Fruit fly (Drosophila melanogaster) whole organism, embryonic: ENCODE data around the gene CG18788.

Source experiments
- CG12155 ChIP-seq: fragments of 200-800 bp; sonication (Bioruptor generic); optimal IDR thresholded peaks from 3 replicates; lab custom pipeline; 2016; ENCODE audit warnings: missing biosample characterization, missing genetic modification characterization
- CG12659 ChIP-seq: fragments of 200-800 bp; sonication (Bioruptor generic); optimal IDR thresholded peaks from 3 replicates; lab custom pipeline; 2017; ENCODE audit warnings: mild to moderate bottlenecking, missing biosample characterization, missing genetic modification reagents, missing genetic modification characterization
- CG13287 ChIP-seq: fragments of 200-800 bp; sonication (Bioruptor generic); IDR thresholded peaks from 2 replicates; pipeline ENCODE4 v1.3.6; 2022; ENCODE audit warnings: missing biosample characterization, missing genetic modification characterization; ENCODE audit not compliant: partially characterized antibody
- CG13424 ChIP-seq: fragments of 200-800 bp; sonication (Bioruptor generic); optimal IDR thresholded peaks from 2 replicates; lab custom pipeline; 2019; ENCODE audit warnings: missing biosample characterization, mild to moderate bottlenecking, missing genetic modification characterization, moderate library complexity
- CG15011 ChIP-seq: fragments of 200-800 bp; sonication (Bioruptor generic); optimal IDR thresholded peaks from 3 replicates; lab custom pipeline; 2018; ENCODE audit warnings: missing biosample characterization, mild to moderate bottlenecking, missing genetic modification characterization
- CG15479 ChIP-seq: fragments of 200-800 bp; sonication (Bioruptor generic); optimal IDR thresholded peaks from 3 replicates; lab custom pipeline; 2019; ENCODE audit warnings: missing biosample characterization, mild to moderate bottlenecking, missing genetic modification characterization, moderate library complexity
- CG15514 ChIP-seq: fragments of 200-800 bp; sonication (Bioruptor generic); optimal IDR thresholded peaks from 3 replicates; lab custom pipeline; 2017; ENCODE audit warnings: missing biosample characterization, missing genetic modification characterization, mild to moderate bottlenecking, moderate library complexity, missing genetic modification reagents
- CG15601 ChIP-seq: fragments of 200-800 bp; sonication (Bioruptor generic); optimal IDR thresholded peaks from 3 replicates; lab custom pipeline; 2019; ENCODE audit warnings: missing biosample characterization, mild to moderate bottlenecking, missing genetic modification characterization, moderate library complexity
- CG1647 ChIP-seq: fragments of 200-800 bp; sonication (Bioruptor generic); optimal IDR thresholded peaks from 3 replicates; lab custom pipeline; 2016; ENCODE audit warnings: missing biosample characterization, missing genetic modification characterization
- CG16779 ChIP-seq: fragments of 200-800 bp; sonication (Bioruptor generic); IDR thresholded peaks from 2 replicates; pipeline ENCODE4 v1.3.6; 2022; ENCODE audit warnings: missing biosample characterization, missing genetic modification characterization
- CG18262 ChIP-seq: fragments of 200-800 bp; optimal IDR thresholded peaks from 3 replicates; lab custom pipeline; 2019; ENCODE audit warnings: missing biosample characterization, mild to moderate bottlenecking, missing genetic modification characterization, moderate library complexity
- CG18599 ChIP-seq: fragments of 200-800 bp; sonication (Bioruptor generic); optimal IDR thresholded peaks from 3 replicates; lab custom pipeline; 2017; ENCODE audit warnings: missing biosample characterization, missing genetic modification characterization, mild to moderate bottlenecking, moderate library complexity, missing genetic modification reagents
- CG3281 ChIP-seq: fragments of 200-800 bp; sonication (Bioruptor generic); optimal IDR thresholded peaks from 3 replicates; lab custom pipeline; 2017; ENCODE audit warnings: missing biosample characterization, mild to moderate bottlenecking, missing genetic modification characterization
- CG33557 ChIP-seq: fragments of 200-800 bp; sonication (Bioruptor generic); optimal IDR thresholded peaks from 2 replicates; lab custom pipeline; 2019; ENCODE audit warnings: missing biosample characterization, mild to moderate bottlenecking, missing genetic modification characterization, moderate library complexity
- CG5180 ChIP-seq: fragments of 200-800 bp; sonication (Bioruptor generic); optimal IDR thresholded peaks from 3 replicates; lab custom pipeline; 2017; ENCODE audit warnings: missing biosample characterization, missing genetic modification characterization, mild to moderate bottlenecking, moderate library complexity, missing genetic modification reagents
- CG6791 ChIP-seq: fragments of 200-800 bp; sonication (Bioruptor generic); IDR thresholded peaks from 3 replicates; pipeline ENCODE4 v1.3.6; 2022; ENCODE audit warnings: missing biosample characterization, missing genetic modification characterization; ENCODE audit not compliant: partially characterized antibody
- CG6854 ChIP-seq: fragments of 200-800 bp; sonication (Bioruptor generic); optimal IDR thresholded peaks from 3 replicates; lab custom pipeline; 2017; ENCODE audit warnings: missing biosample characterization, mild to moderate bottlenecking, missing genetic modification characterization
- CG8281 ChIP-seq: fragments of 200-800 bp; sonication (Bioruptor generic); optimal IDR thresholded peaks from 2 replicates; lab custom pipeline; 2018; ENCODE audit warnings: missing biosample characterization, mild to moderate bottlenecking, missing genetic modification characterization, moderate library complexity
- CG8388 ChIP-seq: fragments of 200-800 bp; sonication (Bioruptor generic); optimal IDR thresholded peaks from 2 replicates; lab custom pipeline; 2019; ENCODE audit warnings: missing biosample characterization, mild to moderate bottlenecking, missing genetic modification characterization, moderate library complexity
- Camta ChIP-seq: fragments of 200-800 bp; sonication (Bioruptor generic); optimal IDR thresholded peaks from 2 replicates; lab custom pipeline; 2016; ENCODE audit warnings: missing biosample characterization, missing genetic modification characterization
- D ChIP-seq, 2 experiments: fragments of 200-800 bp in 1 of 2; fragments of >200 bp in 1 of 2; sonication (Bioruptor generic) in 1 of 2; optimal IDR thresholded peaks; 2 replicates in 1 of 2; 3 replicates in 1 of 2; lab custom pipeline; 2017; ENCODE audit warnings: mild to moderate bottlenecking in 1 of 2, missing biosample characterization in 1 of 2, missing genetic modification characterization in 1 of 2, missing genetic modification reagents in 1 of 2
- D19B ChIP-seq: fragments of 200-800 bp; sonication (Bioruptor generic); optimal IDR thresholded peaks from 2 replicates; lab custom pipeline; 2017; ENCODE audit warnings: missing biosample characterization, mild to moderate bottlenecking, missing genetic modification characterization
- Hand ChIP-seq: fragments of 200-800 bp; sonication (Bioruptor generic); optimal IDR thresholded peaks from 2 replicates; lab custom pipeline; 2017; ENCODE audit warnings: mild to moderate bottlenecking, missing biosample characterization, missing genetic modification reagents, missing genetic modification characterization
- Mrtf ChIP-seq: fragments of 200-800 bp; sonication (Bioruptor generic); IDR thresholded peaks from 3 replicates; pipeline ENCODE4 v1.3.6; 2022; ENCODE audit warnings: missing biosample characterization, missing genetic modification characterization
- Nf-YC ChIP-seq: fragments of 200-800 bp; optimal IDR thresholded peaks from 3 replicates; lab custom pipeline; 2019; ENCODE audit warnings: missing biosample characterization, mild to moderate bottlenecking, missing genetic modification characterization, moderate library complexity
- Sox102F ChIP-seq: fragments of 200-800 bp; sonication (Bioruptor generic); optimal IDR thresholded peaks from 2 replicates; lab custom pipeline; 2018; ENCODE audit warnings: missing biosample characterization, mild to moderate bottlenecking, missing genetic modification characterization, moderate library complexity
- Tbp ChIP-seq: fragments of >200 bp; optimal IDR thresholded peaks from 2 replicates; lab custom pipeline; 2018; ENCODE audit warnings: missing biosample characterization, missing genetic modification characterization
- ab ChIP-seq: fragments of 200-800 bp; sonication (Bioruptor generic); optimal IDR thresholded peaks from 2 replicates; lab custom pipeline; 2016; ENCODE audit warnings: missing biosample characterization, missing genetic modification characterization
- abd-A ChIP-seq: fragments of 200-800 bp; sonication (Bioruptor generic); optimal IDR thresholded peaks from 3 replicates; lab custom pipeline; 2019; ENCODE audit warnings: missing biosample characterization, mild to moderate bottlenecking, missing genetic modification characterization, moderate library complexity
- ase ChIP-seq: fragments of 200-800 bp; sonication (Bioruptor generic); IDR thresholded peaks from 3 replicates; pipeline ENCODE4 v1.3.6; 2022; ENCODE audit warnings: missing biosample characterization, missing genetic modification characterization
- ato ChIP-seq: fragments of 200-800 bp; sonication (Bioruptor generic); IDR thresholded peaks from 2 replicates; pipeline ENCODE4 v1.3.6; 2022; ENCODE audit warnings: missing biosample characterization, missing genetic modification characterization; ENCODE audit not compliant: partially characterized antibody
- bbx ChIP-seq: fragments of 200-800 bp; sonication (Bioruptor generic); IDR thresholded peaks from 2 replicates; pipeline ENCODE4 v1.3.6; 2022; ENCODE audit warnings: missing biosample characterization, missing genetic modification characterization; ENCODE audit not compliant: partially characterized antibody
- chm ChIP-seq: fragments of 200-800 bp; sonication (Bioruptor generic); IDR thresholded peaks from 2 replicates; pipeline ENCODE4 v1.3.6; 2022; ENCODE audit warnings: missing biosample characterization, missing genetic modification characterization
- croc ChIP-seq: fragments of 200-800 bp; sonication (Bioruptor generic); conservative IDR thresholded peaks from 3 replicates; pipeline ENCODE4 v1.3.6; 2022; ENCODE audit warnings: missing biosample characterization, missing genetic modification characterization
- crp ChIP-seq, 2 experiments: fragments of 200-800 bp; sonication (Bioruptor generic); optimal IDR thresholded peaks; 2 replicates in 1 of 2; 3 replicates in 1 of 2; lab custom pipeline; 2017; ENCODE audit warnings: missing biosample characterization in 2 of 2, missing genetic modification characterization in 2 of 2, mild to moderate bottlenecking in 1 of 2, moderate library complexity in 1 of 2
- da ChIP-seq: fragments of 200-800 bp; sonication (Bioruptor generic); optimal IDR thresholded peaks from 2 replicates; lab custom pipeline; 2016; ENCODE audit warnings: missing biosample characterization, missing genetic modification characterization
- dmrt11E ChIP-seq: fragments of 200-800 bp; sonication (Bioruptor generic); optimal IDR thresholded peaks from 3 replicates; lab custom pipeline; 2018; ENCODE audit warnings: missing biosample characterization, mild to moderate bottlenecking, missing genetic modification characterization, moderate library complexity
- gfzf ChIP-seq: fragments of 200-800 bp; sonication (Bioruptor generic); optimal IDR thresholded peaks from 2 replicates; lab custom pipeline; 2016; ENCODE audit warnings: missing biosample characterization, mild to moderate bottlenecking, missing genetic modification characterization, moderate library complexity
- grn ChIP-seq: fragments of 200-800 bp; sonication (Bioruptor generic); optimal IDR thresholded peaks from 3 replicates; lab custom pipeline; 2017; ENCODE audit warnings: missing biosample characterization, missing genetic modification characterization
- her ChIP-seq: fragments of 200-800 bp; sonication (Bioruptor generic); optimal IDR thresholded peaks from 2 replicates; lab custom pipeline; 2016; ENCODE audit warnings: missing biosample characterization, missing genetic modification characterization
- ind ChIP-seq: fragments of 200-800 bp; sonication (Bioruptor generic); optimal IDR thresholded peaks from 3 replicates; lab custom pipeline; 2016; ENCODE audit warnings: missing biosample characterization, missing genetic modification characterization
- luna ChIP-seq: fragments of 200-800 bp; sonication (Bioruptor generic); optimal IDR thresholded peaks from 2 replicates; lab custom pipeline; 2016; ENCODE audit warnings: missing biosample characterization, missing genetic modification characterization
- mld ChIP-seq: fragments of 200-800 bp; sonication (Bioruptor generic); IDR thresholded peaks from 3 replicates; pipeline ENCODE4 v1.3.6; 2022; ENCODE audit warnings: missing biosample characterization, missing genetic modification characterization; ENCODE audit not compliant: partially characterized antibody
- pita ChIP-seq: fragments of 200-800 bp; sonication (Bioruptor generic); optimal IDR thresholded peaks from 2 replicates; lab custom pipeline; 2017; ENCODE audit warnings: missing biosample characterization, mild to moderate bottlenecking, missing genetic modification characterization
- repo ChIP-seq: fragments of 200-800 bp; sonication (Bioruptor generic); optimal IDR thresholded peaks from 2 replicates; lab custom pipeline; 2016; ENCODE audit warnings: missing biosample characterization, missing genetic modification characterization
- schlank ChIP-seq: fragments of 200-800 bp; sonication (Bioruptor generic); optimal IDR thresholded peaks from 2 replicates; lab custom pipeline; 2018; ENCODE audit warnings: missing biosample characterization, mild to moderate bottlenecking, missing genetic modification characterization
- so ChIP-seq: fragments of 200-800 bp; sonication (Bioruptor generic); IDR thresholded peaks from 3 replicates; pipeline ENCODE4 v1.3.6; 2022; ENCODE audit warnings: missing biosample characterization, missing genetic modification characterization
- tgo ChIP-seq: fragments of 200-800 bp; sonication (Bioruptor generic); IDR thresholded peaks from 3 replicates; pipeline ENCODE4 v1.3.6; 2022; ENCODE audit warnings: missing biosample characterization, missing genetic modification characterization
- ttk ChIP-seq: fragments of 200-800 bp; sonication (Bioruptor generic); IDR thresholded peaks from 2 replicates; pipeline ENCODE4 v2.1.2; 2022; ENCODE audit warnings: missing biosample characterization, missing genetic modification characterization
- unc-4 ChIP-seq: fragments of 200-800 bp; sonication (Bioruptor generic); IDR thresholded peaks from 2 replicates; pipeline ENCODE4 v1.3.6; 2022; ENCODE audit warnings: missing biosample characterization, missing genetic modification characterization; ENCODE audit not compliant: partially characterized antibody

The CG18788 gene

DNA sequence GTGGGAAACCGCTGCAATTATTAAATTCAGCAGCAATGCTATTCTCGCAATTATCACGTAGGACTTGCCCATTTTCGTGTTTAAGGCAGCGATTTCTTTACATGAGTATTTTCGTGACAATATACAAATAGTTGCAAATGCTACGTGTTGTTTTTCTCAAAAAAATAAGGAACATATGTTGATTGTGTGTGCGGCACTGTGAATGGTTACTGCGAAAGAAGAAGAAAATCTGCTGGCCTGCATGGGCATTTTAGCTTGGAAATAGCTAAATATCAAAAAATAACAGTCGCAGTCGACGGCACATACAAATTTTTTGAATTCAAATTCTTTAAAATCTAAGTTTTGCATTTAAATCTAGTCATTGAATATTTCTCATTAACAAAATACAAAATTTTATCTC, 6.5 kb downstream of the CG18788 start, which contains the start of gene CG6766 (continued):
- TF ChIP-seq CG15011 (GFP tag; lab: Kevin White, UChicago) (no peak), CG12155 (no peak), CG15601 (tag; lab: Kevin White, UChicago) (no peak), dmrt11E (no peak), D (optimal IDR thresholded peaks at IDR 0.05; lab: Kevin White, UChicago) (no peak), D (GFP tag; optimal IDR thresholded peaks at IDR 0.05; lab: Kevin White, UChicago) (no peak), Mrtf (no peak), gfzf (GFP tag; lab: Kevin White, UChicago) (peak; percentile 27), chm (no peak), CG5180 (GFP tag; lab: Kevin White, UChicago) (no peak), schlank (no peak), tgo (GFP tag; lab: Robert Waterston, UW) (no peak), CG3281 (no peak), D19B (GFP tag; lab: Kevin White, UChicago) (no peak), ato (no peak), Camta (GFP tag; lab: Kevin White, UChicago) (no peak), CG18262 (tag; lab: Kevin White, UChicago) (no peak), bbx (GFP tag; lab: Robert Waterston, UW) (peak; percentile 35; the same call in 1 of the 2 replicates), her (GFP tag; lab: Kevin White, UChicago) (no peak), CG15514 (GFP tag; lab: Kevin White, UChicago) (peak; percentile 23), CG18599 (GFP tag; lab: Kevin White, UChicago) (no peak), CG1647 (GFP tag; lab: Kevin White, UChicago) (no peak), CG6791 (no peak), so (GFP tag; lab: Robert Waterston, UW) (no peak), ttk (no peak), CG13424 (tag; lab: Kevin White, UChicago) (no peak), Nf-YC (tag; lab: Kevin White, UChicago) (no peak), Sox102F (no peak), ase (GFP tag; lab: Robert Waterston, UW) (no peak), Hand (GFP tag; lab: Kevin White, UChicago) (no peak), croc (GFP tag; lab: Robert Waterston, UW) (no peak), CG8388 (GFP tag; lab: Kevin White, UChicago) (no peak), crp (GFP tag; optimal IDR thresholded peaks at IDR 0.05; lab: Kevin White, UChicago) (peak; percentile 6 to 88), CG15479 (no peak), CG6854 (no peak), CG13287 (GFP tag; lab: Robert Waterston, UW) (peak; percentile 48; the same call in 1 of the 2 replicates), da (no peak), CG16779 (GFP tag; lab: Robert Waterston, UW) (no peak), abd-A (tag; lab: Kevin White, UChicago) (no peak), CG8281 (tag; lab: Kevin White, UChicago) (no peak), ab (no peak), grn (GFP tag; lab: Kevin White, UChicago) (no peak), luna (GFP tag; lab: Kevin White, UChicago) (no peak), CG33557 (GFP tag; lab: Kevin White, UChicago) (no peak), mld (GFP tag; lab: Robert Waterston, UW) (no peak), pita (GFP tag; lab: Kevin White, UChicago) (no peak), CG12659 (peak; percentile 31), repo (GFP tag; lab: Kevin White, UChicago) (no peak), Tbp (no peak), ind (GFP tag; lab: Kevin White, UChicago) (no peak), unc-4 (no peak)
